Worm (Caenorhabditis elegans): ENCODE data around the gene ergi-2.

The ergi-2 gene

DNA sequence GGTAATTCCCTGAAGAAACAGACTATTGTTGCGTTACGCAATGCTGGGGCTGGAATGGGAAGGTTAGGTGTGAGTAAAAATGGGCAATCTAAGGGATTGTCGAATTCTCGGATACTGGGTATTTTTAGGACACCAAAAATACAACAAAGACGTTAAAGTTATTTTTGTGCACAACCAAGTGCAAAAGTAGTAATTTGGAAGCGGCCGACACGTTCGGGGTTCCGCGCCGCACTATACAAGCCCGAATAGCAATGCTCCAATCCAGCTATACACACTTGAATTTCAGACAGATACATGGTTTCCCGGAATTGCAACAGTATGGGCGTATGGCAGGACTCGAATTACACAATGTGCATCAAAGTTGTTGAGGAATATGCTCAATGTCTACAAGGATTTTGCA, 20.9 kb upstream of the ergi-2 start:
- no peak for TF ChIP-seq ama-1 (optimal IDR thresholded peaks at IDR 0.05)
- TF ChIP-seq vab-15 (tag; optimal IDR thresholded peaks at IDR 0.05): no peak
- no peak for TF ChIP-seq C04F5.9 (tag; optimal IDR thresholded peaks at IDR 0.05)
- TF ChIP-seq elt-3 (tag; optimal IDR thresholded peaks at IDR 0.05): no peak
- TF ChIP-seq ceh-82 (tag; optimal IDR thresholded peaks at IDR 0.05): no peak

ce11 chrX:15027566-15027965, 20.5 kb upstream of the ergi-2 start:
- TF ChIP-seq aha-1 (tag; optimal IDR thresholded peaks at IDR 0.05) (no peak), lin-14 (GFP tag; optimal IDR thresholded peaks at IDR 0.05) (peak; percentile 31)

DNA sequence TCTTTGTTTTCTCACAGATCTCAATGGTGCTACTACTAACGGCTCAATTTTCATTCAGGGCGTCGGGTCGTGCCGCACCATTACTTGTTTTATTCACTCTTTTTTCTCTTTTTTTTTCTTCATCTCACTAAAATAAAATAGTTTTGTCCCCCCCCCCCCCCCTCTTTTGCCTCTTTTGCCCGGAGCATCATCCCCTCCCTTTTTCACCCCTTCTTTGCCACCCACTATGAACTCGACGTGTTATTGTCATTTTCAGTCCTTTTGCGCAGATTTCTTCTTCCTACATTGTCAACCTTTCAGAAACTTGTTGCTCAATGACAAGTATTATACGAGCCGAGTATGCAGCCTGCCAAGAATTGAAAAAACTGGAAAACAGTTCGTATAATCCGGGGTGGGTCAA, 18.9 kb upstream of the ergi-2 start, which contains the start of gene seb-3:
TSS of gene seb-3 (plus strand) at position 301 of the 400 bp plus-strand sequence.
- TF ChIP-seq egl-13 (tag; optimal IDR thresholded peaks at IDR 0.05) (no peak), fos-1 (tag; optimal IDR thresholded peaks at IDR 0.05) (no peak), unc-86 (tag; optimal IDR thresholded peaks at IDR 0.05) (no peak), fkh-8 (tag; optimal IDR thresholded peaks at IDR 0.05) (no peak), unc-30 (tag; optimal IDR thresholded peaks at IDR 0.05) (no peak), ceh-8 (GFP tag; optimal IDR thresholded peaks at IDR 0.05) (no peak), ets-5 (GFP tag; IDR thresholded peaks at IDR 0.05) (no peak), hlh-17 (GFP tag; optimal IDR thresholded peaks at IDR 0.05; ENCODE audit: borderline replicate concordance) (no peak), elt-2 (tag; optimal IDR thresholded peaks at IDR 0.05) (no peak)

ce11 chrX:15016102-15016501, 9.0 kb upstream of the ergi-2 start:
- TF ChIP-seq lin-14 (GFP tag; optimal IDR thresholded peaks at IDR 0.05) (peak; percentile 47), unc-86 (tag; optimal IDR thresholded peaks at IDR 0.05) (no peak), fkh-4 (tag; optimal IDR thresholded peaks at IDR 0.05; ENCODE audit: borderline replicate concordance) (no peak), fkh-10 (GFP tag; optimal IDR thresholded peaks at IDR 0.05) (peak; percentile 54)

ce11 chrX:15013941-15014453, 6.9 kb upstream of the ergi-2 start:
- TF ChIP-seq zag-1 (tag; optimal IDR thresholded peaks at IDR 0.05) (no peak), tbx-2 (tag; optimal IDR thresholded peaks at IDR 0.05) (no peak), alr-1 (tag; optimal IDR thresholded peaks at IDR 0.05; ENCODE audit: borderline replicate concordance) (no peak), mef-2 (tag; optimal IDR thresholded peaks at IDR 0.05) (no peak), C34B4.2 (tag; optimal IDR thresholded peaks at IDR 0.05) (no peak), unc-130 (tag; optimal IDR thresholded peaks at IDR 0.05) (peak; percentile 37), snu-23 (GFP tag; optimal IDR thresholded peaks at IDR 0.05) (peak; percentile 9), lsy-2 (tag; optimal IDR thresholded peaks at IDR 0.05) (peak in 1 of 2 experiments; percentile 17), nhr-71 (tag; optimal IDR thresholded peaks at IDR 0.05) (peak; percentile 52), rnt-1 (tag; optimal IDR thresholded peaks at IDR 0.05) (peak; percentile 63), lin-14 (GFP tag; optimal IDR thresholded peaks at IDR 0.05) (peak; percentile 68)

DNA sequence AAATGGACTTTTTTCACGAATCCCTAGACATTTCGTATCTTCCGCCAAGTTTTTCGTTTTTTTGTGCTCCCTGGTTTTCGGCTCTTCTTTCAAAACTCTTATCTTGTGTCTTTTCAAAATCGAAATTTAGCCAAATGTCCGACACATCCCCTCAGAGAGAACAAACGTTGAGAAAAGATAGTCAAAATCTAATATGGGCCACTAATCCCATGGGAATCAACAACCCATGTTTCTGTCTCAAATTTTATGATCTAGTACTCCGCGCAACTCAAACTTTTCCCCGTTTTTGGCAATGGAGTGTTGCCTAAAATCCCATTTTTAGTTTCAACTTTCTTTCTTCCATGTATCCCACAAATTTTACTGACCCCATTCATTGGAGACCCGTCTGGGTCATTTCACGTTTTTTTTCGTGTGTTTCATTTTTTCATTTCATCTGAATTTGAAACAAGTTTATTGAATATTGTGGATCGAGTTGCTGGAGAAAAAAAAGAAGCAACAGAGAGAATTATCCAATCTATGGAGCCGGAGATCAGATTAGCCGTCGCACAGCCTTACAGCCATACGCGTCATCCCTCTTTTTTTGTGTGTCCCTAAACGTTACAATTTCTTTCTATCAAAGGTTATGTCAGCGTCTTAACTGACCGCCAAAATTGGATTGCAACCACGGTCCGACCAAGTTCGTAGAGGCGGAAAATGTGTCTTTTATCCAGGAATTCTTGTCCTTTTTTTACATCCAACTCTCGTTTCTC, 4.6 kb upstream of the ergi-2 start:
- TF ChIP-seq xbp-1 (tag; optimal IDR thresholded peaks at IDR 0.05): no peak
- TF ChIP-seq fkh-10 (GFP tag; optimal IDR thresholded peaks at IDR 0.05): peak; percentile 86
- peak; percentile 41 for TF ChIP-seq lin-14 (GFP tag; optimal IDR thresholded peaks at IDR 0.05)
- no peak for TF ChIP-seq elt-2 (tag; optimal IDR thresholded peaks at IDR 0.05)
- no peak for TF ChIP-seq nhr-47 (tag; optimal IDR thresholded peaks at IDR 0.05)
- no peak for TF ChIP-seq lir-3 (tag; optimal IDR thresholded peaks at IDR 0.05; ENCODE audit: poor library complexity)
- no peak for TF ChIP-seq fkh-8 (tag; optimal IDR thresholded peaks at IDR 0.05)
